Worm (Caenorhabditis elegans) whole organism, early embryonic: ENCODE results near the gene lntl-1.

ENCODE experiments used
- B0310.2 ChIP-seq: sonication (generic microtip); optimal IDR thresholded peaks from 2 replicates; lab custom pipeline; 2016; ENCODE audit warnings: mild to moderate bottlenecking, missing genetic modification characterization, missing compliant biosample characterization
- F13C5.2 ChIP-seq: sonication (generic microtip); optimal IDR thresholded peaks from 2 replicates; lab custom pipeline; 2017; ENCODE audit warnings: mild to moderate bottlenecking, missing genetic modification characterization, inconsistent platforms, missing compliant biosample characterization
- aly-1 ChIP-seq: sonication (generic microtip); optimal IDR thresholded peaks from 2 replicates; lab custom pipeline; 2016; ENCODE audit warnings: missing genetic modification characterization, missing compliant biosample characterization
- ama-1 ChIP-seq: fragments of 150-350 bp; optimal IDR thresholded peaks from 2 replicates; lab custom pipeline; 2014
- ceh-13 ChIP-seq: fragments of 200-800 bp; sonication (Bioruptor generic); optimal IDR thresholded peaks from 2 replicates; lab custom pipeline; 2018; ENCODE audit warnings: mild to moderate bottlenecking, missing genetic modification characterization, missing compliant biosample characterization
- ceh-36 ChIP-seq: sonication (generic microtip); optimal IDR thresholded peaks from 2 replicates; lab custom pipeline; 2016; ENCODE audit warnings: missing genetic modification characterization, inconsistent platforms, missing compliant biosample characterization
- ets-7 ChIP-seq: sonication (generic microtip); optimal IDR thresholded peaks from 2 replicates; lab custom pipeline; 2016; ENCODE audit warnings: missing genotype, missing genetic modification characterization, missing compliant biosample characterization
- flt-1 ChIP-seq: fragments of 200-800 bp; sonication (Bioruptor generic); IDR thresholded peaks from 2 replicates; pipeline ENCODE4 v1.3.6; 2022; ENCODE audit warnings: missing genetic modification characterization, missing compliant biosample characterization
- hmbx-1 ChIP-seq: sonication (generic microtip); optimal IDR thresholded peaks from 2 replicates; lab custom pipeline; 2016; ENCODE audit warnings: mild to moderate bottlenecking, missing genetic modification characterization, missing compliant biosample characterization
- hmg-4 ChIP-seq: fragments of 200-800 bp; sonication (Bioruptor generic); optimal IDR thresholded peaks from 2 replicates; lab custom pipeline; 2018; ENCODE audit warnings: mild to moderate bottlenecking, missing genetic modification characterization, missing compliant biosample characterization
- hnd-1 ChIP-seq: sonication (generic microtip); optimal IDR thresholded peaks from 2 replicates; lab custom pipeline; 2016; ENCODE audit warnings: missing genetic modification characterization, missing compliant biosample characterization
- pes-1 ChIP-seq: fragments of 200-800 bp; sonication (Bioruptor generic); IDR thresholded peaks from 2 replicates; pipeline ENCODE4 v1.3.6; 2022; ENCODE audit warnings: missing genetic modification reagents, missing genetic modification characterization, missing compliant biosample characterization
- scrt-1 ChIP-seq: fragments of 200-800 bp; sonication (Bioruptor generic); IDR thresholded peaks from 2 replicates; pipeline ENCODE4 v1.3.6; 2022; ENCODE audit warnings: missing genetic modification characterization, missing compliant biosample characterization
- sea-1 ChIP-seq: fragments of 200-800 bp; sonication (Bioruptor generic); conservative IDR thresholded peaks from 2 replicates; pipeline ENCODE4 v1.3.6; 2022; ENCODE audit warnings: missing genetic modification characterization, missing compliant biosample characterization
- tbx-11 ChIP-seq: fragments of 200-800 bp; sonication (Bioruptor generic); IDR thresholded peaks from 2 replicates; pipeline ENCODE4 v1.3.6; 2022; ENCODE audit warnings: missing genetic modification characterization, missing compliant biosample characterization
- tbx-37 ChIP-seq: fragments of 200-800 bp; sonication (Bioruptor generic); conservative IDR thresholded peaks from 2 replicates; pipeline ENCODE4 v1.3.6; 2022; ENCODE audit warnings: missing genetic modification reagents, missing genetic modification characterization, missing compliant biosample characterization
- tra-4 ChIP-seq: sonication (generic microtip); optimal IDR thresholded peaks from 2 replicates; lab custom pipeline; 2017; ENCODE audit warnings: missing genetic modification characterization, missing compliant biosample characterization

Gene lntl-1

DNA sequence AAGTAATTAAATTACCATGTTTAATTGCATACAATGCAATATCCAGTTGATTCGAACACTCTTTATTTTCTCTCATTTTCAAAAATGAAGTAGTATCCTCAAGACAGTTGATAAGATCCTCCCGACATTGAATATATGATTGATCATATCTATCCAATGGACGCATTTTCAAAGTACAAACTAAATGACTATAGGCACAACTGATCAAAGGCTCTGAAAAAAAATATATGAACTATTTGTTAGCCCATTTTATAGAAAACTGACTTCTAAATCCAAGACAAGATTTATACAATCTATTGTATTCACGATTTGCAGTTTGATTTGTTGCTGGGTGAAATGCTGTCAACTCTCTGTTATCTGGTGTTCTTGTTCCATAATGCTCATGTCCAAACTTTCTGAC is 11.4 kb downstream of the lntl-1 start:
- no peak for TF ChIP-seq tra-4 (tag; lab: Kevin White, UChicago)
- no peak for TF ChIP-seq B0310.2 (tag; lab: Kevin White, UChicago)
- no peak for TF ChIP-seq flt-1 (GFP tag; lab: Robert Waterston, UW)
- no peak for TF ChIP-seq hmbx-1 (tag; lab: Kevin White, UChicago)
- no peak for TF ChIP-seq ceh-36
- TF ChIP-seq ama-1 (lab: Kevin White, UChicago): no peak

DNA sequence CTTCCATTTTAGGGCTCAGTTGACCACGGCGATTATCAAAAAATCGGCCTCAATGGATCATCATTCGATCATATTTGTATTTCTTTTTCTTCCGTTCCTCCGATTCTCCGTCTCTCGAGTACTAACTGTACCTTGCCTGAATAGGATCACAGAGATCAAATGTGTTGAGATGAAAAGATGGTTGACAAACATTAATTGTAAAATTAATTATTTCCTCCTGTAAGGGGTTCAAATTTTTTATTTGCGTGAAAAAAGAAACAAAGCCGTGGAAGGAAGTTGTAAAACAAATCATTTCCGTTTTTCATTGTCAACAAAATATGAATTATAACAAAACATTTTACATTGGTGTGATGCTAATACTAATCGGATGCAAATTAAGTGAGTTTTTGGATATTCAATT is 15.9 kb downstream of the lntl-1 start, which contains the start of gene C31H1.2:
TSS of gene C31H1.2 (plus strand) at position 301 of the 400 bp plus-strand sequence.
- TF ChIP-seq F13C5.2 (tag; lab: Kevin White, UChicago) (no peak), sea-1 (no peak), pes-1 (GFP tag; lab: Robert Waterston, UW) (no peak), flt-1 (GFP tag; lab: Robert Waterston, UW) (no peak), ama-1 (lab: Kevin White, UChicago) (no peak), hnd-1 (tag; lab: Kevin White, UChicago) (no peak), ceh-13 (GFP tag; lab: Kevin White, UChicago) (no peak), ets-7 (no peak), tra-4 (tag; lab: Kevin White, UChicago) (no peak), ceh-36 (no peak)

DNA sequence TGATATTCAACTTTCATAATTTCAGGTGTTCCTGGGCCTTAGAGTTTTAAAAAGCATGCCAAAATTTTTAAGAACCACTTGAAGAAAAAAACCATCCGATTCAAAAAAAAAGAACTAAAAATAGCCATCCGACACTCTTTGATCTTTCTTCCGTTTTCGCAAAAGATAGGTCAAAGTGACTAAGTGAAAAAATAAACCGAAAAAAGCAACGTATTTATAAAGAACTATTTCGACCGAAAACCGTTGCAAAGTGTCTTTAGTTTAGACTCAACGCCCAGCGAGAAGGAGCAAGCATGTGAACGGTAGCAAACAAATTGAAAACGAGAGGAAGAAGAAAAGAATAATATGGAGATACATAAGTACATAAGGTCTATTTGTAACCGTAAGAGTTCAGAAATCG is 23.2 kb downstream of the lntl-1 start:
- TF ChIP-seq ets-7 (no peak), flt-1 (GFP tag; lab: Robert Waterston, UW) (no peak), tbx-11 (GFP tag; lab: Robert Waterston, UW) (no peak), F13C5.2 (tag; lab: Kevin White, UChicago) (no peak), hmbx-1 (tag; lab: Kevin White, UChicago) (no peak), hnd-1 (tag; lab: Kevin White, UChicago) (no peak), sea-1 (no peak), ama-1 (lab: Kevin White, UChicago) (no peak), ceh-36 (no peak), aly-1 (tag; lab: Kevin White, UChicago) (no peak), hmg-4 (GFP tag; lab: Kevin White, UChicago) (no peak), tbx-37 (no peak), scrt-1 (GFP tag; lab: Robert Waterston, UW) (no peak), tra-4 (tag; lab: Kevin White, UChicago) (no peak)

DNA sequence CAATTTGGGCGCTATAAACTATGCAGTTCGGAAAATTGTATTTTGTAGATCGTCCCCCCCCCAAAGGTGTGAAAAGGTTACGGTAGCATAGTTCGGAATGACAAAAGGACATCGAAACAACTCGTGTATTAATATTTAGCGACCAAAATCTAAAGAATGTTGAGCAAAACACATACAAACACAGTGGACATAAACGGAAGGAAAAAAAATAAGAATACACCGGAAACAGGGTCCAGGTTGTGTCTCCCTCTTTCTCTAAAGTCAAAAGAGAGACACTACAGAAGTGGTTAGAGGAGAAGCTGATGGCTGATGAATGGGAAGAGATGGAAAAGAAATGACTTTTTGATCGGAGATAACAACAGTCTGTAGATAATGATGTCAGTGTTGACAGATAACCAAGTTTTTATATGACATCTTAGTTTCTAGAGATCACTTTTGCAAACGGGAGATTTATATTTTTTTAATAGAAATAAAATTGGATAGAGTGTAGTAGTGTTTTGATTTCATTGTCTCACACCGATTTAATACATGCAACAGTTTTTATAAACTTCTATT is 26.6 kb downstream of the lntl-1 start:
- TF ChIP-seq pes-1 (GFP tag; lab: Robert Waterston, UW) (no peak), flt-1 (GFP tag; lab: Robert Waterston, UW) (no peak), hnd-1 (tag; lab: Kevin White, UChicago) (no peak), B0310.2 (tag; lab: Kevin White, UChicago) (no peak), ets-7 (no peak), sea-1 (no peak), ceh-13 (GFP tag; lab: Kevin White, UChicago) (no peak), aly-1 (tag; lab: Kevin White, UChicago) (no peak), tra-4 (tag; lab: Kevin White, UChicago) (no peak), ama-1 (lab: Kevin White, UChicago) (no peak), hmg-4 (GFP tag; lab: Kevin White, UChicago) (no peak), scrt-1 (GFP tag; lab: Robert Waterston, UW) (no peak), tbx-11 (GFP tag; lab: Robert Waterston, UW) (no peak)

DNA sequence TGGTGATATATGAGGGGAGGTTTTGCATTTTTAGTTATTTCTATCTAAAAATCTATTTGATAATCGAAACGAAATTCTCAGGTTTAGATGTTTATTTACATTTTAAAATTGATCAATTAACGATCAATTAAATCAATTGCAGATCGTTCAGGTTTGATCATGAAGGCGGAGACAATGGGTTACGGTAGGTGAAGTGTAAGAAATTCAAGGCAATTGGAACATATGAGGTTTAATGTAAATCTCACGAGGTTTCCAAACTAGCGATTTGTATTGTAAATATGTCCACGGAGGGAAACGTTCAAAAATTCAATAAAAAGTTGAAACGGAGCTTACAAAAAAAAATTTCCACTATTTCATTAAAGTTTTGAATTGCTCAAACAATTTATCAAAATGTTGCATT is 27.4 kb downstream of the lntl-1 start:
- TF ChIP-seq aly-1 (tag; lab: Kevin White, UChicago): no peak
- TF ChIP-seq tbx-37: no peak
- no peak for TF ChIP-seq ets-7
- no peak for TF ChIP-seq hmbx-1 (tag; lab: Kevin White, UChicago)
- no peak for TF ChIP-seq tra-4 (tag; lab: Kevin White, UChicago)
- TF ChIP-seq flt-1 (GFP tag; lab: Robert Waterston, UW): no peak
- no peak for TF ChIP-seq tbx-11 (GFP tag; lab: Robert Waterston, UW)
- no peak for TF ChIP-seq F13C5.2 (tag; lab: Kevin White, UChicago)
- no peak for TF ChIP-seq ceh-36

DNA sequence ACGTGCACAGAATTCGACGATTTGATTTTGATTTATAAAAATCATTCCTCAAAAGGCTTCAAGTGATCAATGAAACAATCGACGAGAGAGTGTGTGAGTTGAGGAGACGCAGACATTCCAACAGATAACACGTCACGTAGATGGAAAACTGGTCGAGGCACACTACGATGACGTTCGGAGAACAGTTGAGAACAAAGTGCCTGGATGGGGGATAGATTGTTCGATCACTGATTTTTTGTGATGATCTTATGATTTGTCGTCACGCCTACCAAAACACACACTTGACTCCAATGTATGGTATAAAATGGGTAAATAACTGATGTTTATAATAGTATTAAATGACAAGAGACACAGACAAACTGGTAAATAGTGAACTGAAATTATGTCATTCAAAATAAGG is 28.6 kb downstream of the lntl-1 start:
- TF ChIP-seq B0310.2 (tag; lab: Kevin White, UChicago): no peak
- TF ChIP-seq ama-1 (lab: Kevin White, UChicago): no peak
- no peak for TF ChIP-seq tbx-11 (GFP tag; lab: Robert Waterston, UW)
- TF ChIP-seq ceh-13 (GFP tag; lab: Kevin White, UChicago): no peak
- no peak for TF ChIP-seq sea-1
- TF ChIP-seq tra-4 (tag; lab: Kevin White, UChicago): no peak
- no peak for TF ChIP-seq ets-7
- TF ChIP-seq tbx-37: no peak
- TF ChIP-seq hmbx-1 (tag; lab: Kevin White, UChicago): no peak
- no peak for TF ChIP-seq scrt-1 (GFP tag; lab: Robert Waterston, UW)
- TF ChIP-seq pes-1 (GFP tag; lab: Robert Waterston, UW): no peak
- no peak for TF ChIP-seq aly-1 (tag; lab: Kevin White, UChicago)
- TF ChIP-seq hmg-4 (GFP tag; lab: Kevin White, UChicago): no peak
- no peak for TF ChIP-seq flt-1 (GFP tag; lab: Robert Waterston, UW)
- no peak for TF ChIP-seq hnd-1 (tag; lab: Kevin White, UChicago)
- no peak for TF ChIP-seq F13C5.2 (tag; lab: Kevin White, UChicago)

DNA sequence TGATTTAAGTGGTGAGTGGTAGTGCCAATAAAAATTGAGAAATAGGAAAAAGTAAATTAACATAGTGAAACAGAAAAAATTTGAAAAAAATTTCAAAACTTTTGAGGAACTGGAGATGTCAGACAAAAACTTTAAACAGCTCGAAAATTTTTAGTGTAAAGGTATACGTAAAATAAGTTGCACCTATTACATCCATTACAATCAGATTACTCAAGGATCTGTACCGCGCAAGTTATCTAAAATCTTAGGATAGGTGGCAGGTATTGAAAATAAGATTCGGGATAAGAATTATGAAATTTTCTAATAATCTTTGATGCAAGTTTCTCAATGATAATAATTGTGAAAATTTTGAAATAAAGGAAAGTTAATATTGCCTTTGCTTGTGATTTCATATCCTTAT is 40.1 kb downstream of the lntl-1 start:
- TF ChIP-seq tbx-37: no peak
- TF ChIP-seq hmbx-1 (tag; lab: Kevin White, UChicago): no peak
- TF ChIP-seq pes-1 (GFP tag; lab: Robert Waterston, UW): no peak
- TF ChIP-seq flt-1 (GFP tag; lab: Robert Waterston, UW): no peak
- no peak for TF ChIP-seq ets-7
- no peak for TF ChIP-seq scrt-1 (GFP tag; lab: Robert Waterston, UW)
- no peak for TF ChIP-seq tra-4 (tag; lab: Kevin White, UChicago)
- no peak for TF ChIP-seq ceh-13 (GFP tag; lab: Kevin White, UChicago)
- no peak for TF ChIP-seq tbx-11 (GFP tag; lab: Robert Waterston, UW)
- TF ChIP-seq hnd-1 (tag; lab: Kevin White, UChicago): no peak
- TF ChIP-seq hmg-4 (GFP tag; lab: Kevin White, UChicago): no peak
- no peak for TF ChIP-seq ama-1 (lab: Kevin White, UChicago)
- TF ChIP-seq aly-1 (tag; lab: Kevin White, UChicago): no peak
- TF ChIP-seq sea-1: no peak
- TF ChIP-seq B0310.2 (tag; lab: Kevin White, UChicago): no peak
- TF ChIP-seq ceh-36: no peak
- no peak for TF ChIP-seq F13C5.2 (tag; lab: Kevin White, UChicago)
